Worm (Caenorhabditis elegans) whole organism, young adult: Measurements from ENCODE around the gene F19B10.13.

Source experiments
- C06A6.2 ChIP-seq: fragments of 200-800 bp; sonication (Bioruptor generic); conservative IDR thresholded peaks from 2 replicates; pipeline ENCODE4 v1.3.6; 2022; ENCODE audit warnings: missing genetic modification characterization, missing compliant biosample characterization
- D2030.7 ChIP-seq: fragments of 200-800 bp; sonication (Bioruptor generic); IDR thresholded peaks from 2 replicates; pipeline ENCODE4 v1.3.6; 2022; ENCODE audit warnings: missing genetic modification reagents, missing genetic modification characterization, missing compliant biosample characterization
- F39B2.1 ChIP-seq: fragments of 200-800 bp; sonication (Bioruptor generic); IDR thresholded peaks from 2 replicates; pipeline ENCODE4 v1.3.6; 2022; ENCODE audit warnings: missing genetic modification reagents, missing genetic modification characterization, missing compliant biosample characterization
- F57A8.1 ChIP-seq: fragments of 200-800 bp; sonication (Bioruptor generic); optimal IDR thresholded peaks from 2 replicates; lab custom pipeline; 2018; ENCODE audit warnings: mild to moderate bottlenecking, missing genetic modification characterization, moderate library complexity, missing compliant biosample characterization
- akir-1 ChIP-seq: fragments of 200-800 bp; sonication (Bioruptor generic); optimal IDR thresholded peaks from 2 replicates; lab custom pipeline; 2018; ENCODE audit warnings: mild to moderate bottlenecking, missing genetic modification characterization, moderate library complexity, missing compliant biosample characterization
- attf-5 ChIP-seq: fragments of 200-800 bp; sonication (Bioruptor generic); optimal IDR thresholded peaks from 2 replicates; lab custom pipeline; 2018; ENCODE audit warnings: mild to moderate bottlenecking, missing genetic modification characterization, missing compliant biosample characterization
- cebp-1 ChIP-seq, 2 experiments: fragments of 200-800 bp in 1 of 2; sonication (Bioruptor generic) in 1 of 2; sonication (generic microtip) in 1 of 2; IDR thresholded peaks in 1 of 2; optimal IDR thresholded peaks in 1 of 2; 2 replicates each; pipeline versions ENCODE4 v1.3.6 to Lab custom; 2017 to 2022; ENCODE audit warnings: missing compliant biosample characterization in 2 of 2, missing genetic modification characterization in 2 of 2, mild to moderate bottlenecking in 1 of 2, missing genetic modification reagents in 1 of 2, moderate library complexity in 1 of 2
- ceh-40 ChIP-seq: fragments of 200-800 bp; sonication (Bioruptor generic); IDR thresholded peaks from 2 replicates; pipeline ENCODE4 v1.3.6; 2022; ENCODE audit warnings: missing genetic modification characterization, missing compliant biosample characterization
- die-1 ChIP-seq: sonication (generic microtip); optimal IDR thresholded peaks from 2 replicates; lab custom pipeline; 2016; ENCODE audit warnings: missing genotype, mild to moderate bottlenecking, missing genetic modification characterization, missing compliant biosample characterization
- dox-1 ChIP-seq: fragments of 200-800 bp; sonication (Bioruptor generic); IDR thresholded peaks from 2 replicates; pipeline ENCODE4 v1.3.6; 2022; ENCODE audit warnings: missing genetic modification reagents, missing genetic modification characterization, missing compliant biosample characterization
- egl-18 ChIP-seq: fragments of 200-800 bp; sonication (Bioruptor generic); IDR thresholded peaks from 2 replicates; pipeline ENCODE4 v1.3.6; 2022; ENCODE audit warnings: missing genetic modification reagents, missing genetic modification characterization, missing compliant biosample characterization
- ets-4 ChIP-seq: fragments of 200-800 bp; sonication (Bioruptor generic); optimal IDR thresholded peaks from 2 replicates; lab custom pipeline; 2018; ENCODE audit warnings: mild to moderate bottlenecking, missing genetic modification characterization, missing compliant biosample characterization
- hlh-12 ChIP-seq: sonication (generic microtip); optimal IDR thresholded peaks from 2 replicates; lab custom pipeline; 2016; ENCODE audit warnings: missing genetic modification characterization, missing compliant biosample characterization
- hmg-1.2 ChIP-seq: fragments of 200-800 bp; sonication (Bioruptor generic); IDR thresholded peaks from 2 replicates; pipeline ENCODE4 v1.3.6; 2022; ENCODE audit warnings: missing genetic modification reagents, missing genetic modification characterization, missing compliant biosample characterization
- lin-54 ChIP-seq: fragments of 200-800 bp; sonication (Bioruptor generic); optimal IDR thresholded peaks from 2 replicates; lab custom pipeline; 2018; ENCODE audit warnings: mild to moderate bottlenecking, missing genetic modification characterization, missing compliant biosample characterization
- lsl-1 ChIP-seq: fragments of 200-800 bp; sonication (Bioruptor generic); optimal IDR thresholded peaks from 2 replicates; lab custom pipeline; 2018; ENCODE audit warnings: mild to moderate bottlenecking, missing genetic modification characterization, moderate library complexity, missing compliant biosample characterization
- madf-10 ChIP-seq: sonication (generic microtip); optimal IDR thresholded peaks from 2 replicates; lab custom pipeline; 2016; ENCODE audit warnings: mild to moderate bottlenecking, missing genetic modification characterization, missing compliant biosample characterization
- madf-6 ChIP-seq: fragments of 200-800 bp; sonication (Bioruptor generic); IDR thresholded peaks from 2 replicates; pipeline ENCODE4 v1.3.6; 2022; ENCODE audit warnings: missing genetic modification reagents, missing genetic modification characterization, missing compliant biosample characterization
- mcd-1 ChIP-seq: fragments of 200-800 bp; sonication (Bioruptor generic); IDR thresholded peaks from 2 replicates; pipeline ENCODE4 v1.3.6; 2022; ENCODE audit warnings: missing genetic modification reagents, missing genetic modification characterization, missing compliant biosample characterization
- nfya-2 ChIP-seq: fragments of 200-800 bp; sonication (Bioruptor generic); IDR thresholded peaks from 2 replicates; pipeline ENCODE4 v1.3.6; 2022; ENCODE audit warnings: missing genetic modification reagents, missing genetic modification characterization, missing compliant biosample characterization
- nhr-179 ChIP-seq: sonication (generic microtip); optimal IDR thresholded peaks from 2 replicates; lab custom pipeline; 2016; ENCODE audit warnings: mild to moderate bottlenecking, missing genetic modification characterization, missing compliant biosample characterization
- nhr-80 ChIP-seq: sonication (generic microtip); optimal IDR thresholded peaks from 2 replicates; lab custom pipeline; 2016; ENCODE audit warnings: missing genetic modification characterization, missing compliant biosample characterization
- sdz-38 ChIP-seq: sonication (generic microtip); optimal IDR thresholded peaks from 2 replicates; lab custom pipeline; 2016; ENCODE audit warnings: missing genotype, missing genetic modification characterization, missing compliant biosample characterization
- sea-2 ChIP-seq: fragments of 200-800 bp; sonication (Bioruptor generic); IDR thresholded peaks from 2 replicates; pipeline ENCODE4 v1.3.6; 2022; ENCODE audit warnings: missing genetic modification characterization, missing compliant biosample characterization
- snpc-1.1 ChIP-seq: sonication (generic microtip); optimal IDR thresholded peaks from 2 replicates; lab custom pipeline; 2017; ENCODE audit warnings: missing genetic modification characterization, mild to moderate bottlenecking, missing compliant biosample characterization, antibody characterized with exemption, moderate library complexity, missing genotype, missing genetic modification reagents; ENCODE audit not compliant: insufficient read depth
- snpc-1.3 ChIP-seq: sonication (generic microtip); optimal IDR thresholded peaks from 2 replicates; lab custom pipeline; 2017; ENCODE audit warnings: missing genetic modification characterization, mild to moderate bottlenecking, missing compliant biosample characterization, antibody characterized with exemption, moderate library complexity, missing genotype, missing genetic modification reagents; ENCODE audit not compliant: insufficient read depth
- snpc-4 ChIP-seq, 5 experiments: fragments of 150-350 bp in 1 of 5; sonication (generic microtip) in 4 of 5; optimal IDR thresholded peaks; 2 replicates each; lab custom pipeline; 2014 to 2018; ENCODE audit warnings: missing genetic modification characterization in 5 of 5, missing biosample characterization in 3 of 5, antibody characterized with exemption in 2 of 5, mild to moderate bottlenecking in 2 of 5, missing compliant biosample characterization in 2 of 5, missing genotype in 2 of 5, moderate library complexity in 2 of 5, missing genetic modification reagents in 1 of 5
- tbp1 ChIP-seq: fragments of 200-800 bp; sonication (Bioruptor generic); optimal IDR thresholded peaks from 2 replicates; lab custom pipeline; 2018; ENCODE audit warnings: mild to moderate bottlenecking, missing genetic modification characterization, missing compliant biosample characterization
- zfh-2 ChIP-seq: fragments of 200-800 bp; sonication (Bioruptor generic); conservative IDR thresholded peaks from 2 replicates; pipeline ENCODE4 v1.3.6; 2022; ENCODE audit warnings: missing genetic modification reagents, missing genetic modification characterization, missing compliant biosample characterization
- ztf-18 ChIP-seq: sonication (generic microtip); optimal IDR thresholded peaks from 2 replicates; lab custom pipeline; 2016; ENCODE audit warnings: missing genotype, mild to moderate bottlenecking, missing genetic modification characterization, missing compliant biosample characterization
- ztf-25 ChIP-seq: fragments of 200-800 bp; sonication (Bioruptor generic); IDR thresholded peaks from 2 replicates; pipeline ENCODE4 v1.3.6; 2022; ENCODE audit warnings: missing genetic modification reagents, missing genetic modification characterization, missing compliant biosample characterization
- ztf-26 ChIP-seq: sonication (generic microtip); optimal IDR thresholded peaks from 2 replicates; lab custom pipeline; 2017; ENCODE audit warnings: missing genetic modification characterization, missing compliant biosample characterization
- ztf-3 ChIP-seq: fragments of 200-800 bp; sonication (Bioruptor generic); optimal IDR thresholded peaks from 2 replicates; lab custom pipeline; 2018; ENCODE audit warnings: mild to moderate bottlenecking, missing genetic modification characterization, missing compliant biosample characterization

F19B10.13 gene

ce11 chrII:3630810-3631209 lies 31.3 kb upstream of the F19B10.13 start, which contains the start of gene M151.2:
M151.2 (plus strand) TSS chrII:3631110.
- TF ChIP-seq mcd-1 (GFP tag; lab: Robert Waterston, UW): no peak
- TF ChIP-seq sdz-38 (tag; lab: Kevin White, UChicago): no peak
- no peak for TF ChIP-seq ztf-25 (GFP tag; lab: Robert Waterston, UW)
- no peak for TF ChIP-seq nfya-2 (GFP tag; lab: Robert Waterston, UW)
- TF ChIP-seq ztf-3 (GFP tag; lab: Kevin White, UChicago): no peak
- no peak for TF ChIP-seq ztf-26 (tag; lab: Kevin White, UChicago)
- TF ChIP-seq egl-18: no peak
- no peak for TF ChIP-seq F57A8.1
- TF ChIP-seq ztf-18 (tag; lab: Kevin White, UChicago): no peak
- no peak for TF ChIP-seq snpc-1.1 (tag; lab: Kevin White, UChicago)
- no peak for TF ChIP-seq nhr-179 (tag; lab: Kevin White, UChicago)
- TF ChIP-seq, all 124 proteins: peak for 0

ce11 chrII:3634765-3635164 lies 27.3 kb upstream of the F19B10.13 start:
- TF ChIP-seq snpc-1.1 (tag; lab: Kevin White, UChicago) (peak; percentile 50), snpc-4 (GFP tag; optimal IDR thresholded peaks at IDR 0.05; lab: Kevin White, UChicago) (peak; percentile 33), snpc-4 (tag; optimal IDR thresholded peaks at IDR 0.05; lab: Kevin White, UChicago) (peak in 3 of 4 experiments; percentile 59 to 89 (median 79)), hmg-1.2 (GFP tag; lab: Robert Waterston, UW) (peak; percentile 36; the same call in 1 of the 2 replicates), F39B2.1 (GFP tag; lab: Robert Waterston, UW) (no peak)

- TF ChIP-seq ceh-40: no peak
- TF ChIP-seq C06A6.2 (GFP tag; lab: Robert Waterston, UW): no peak
- TF ChIP-seq mcd-1 (GFP tag; lab: Robert Waterston, UW): no peak
- no peak for TF ChIP-seq akir-1
- TF ChIP-seq hlh-12 (tag; lab: Kevin White, UChicago): no peak
- no peak for TF ChIP-seq dox-1
- TF ChIP-seq, all 124 proteins: peak for 0
Observed at ce11 chrII:3639238-3639637, 22.8 kb upstream of the F19B10.13 start, which contains the start of gene fbxb-31. fbxb-31 (minus strand) TSS chrII:3639338.

ce11 chrII:3640197-3640596 lies 21.9 kb upstream of the F19B10.13 start, which contains the start of gene M151.10:
M151.10 (minus strand) TSS chrII:3640297.
- TF ChIP-seq sea-2 (GFP tag; lab: Robert Waterston, UW) (no peak), nhr-80 (no peak), madf-10 (tag; lab: Kevin White, UChicago) (no peak), lin-54 (no peak)

ce11 chrII:3641197-3641596 lies 20.9 kb upstream of the F19B10.13 start, which contains the start of gene M151.1:
M151.1 (plus strand) TSS chrII:3641497.
- TF ChIP-seq nhr-80: no peak
- no peak for TF ChIP-seq madf-6
- TF ChIP-seq attf-5 (GFP tag; lab: Kevin White, UChicago): no peak
- no peak for TF ChIP-seq snpc-1.3 (tag; lab: Kevin White, UChicago)
- TF ChIP-seq zfh-2 (GFP tag; lab: Robert Waterston, UW): no peak
- no peak for TF ChIP-seq lin-54
- no peak for TF ChIP-seq tbp1 (GFP tag; lab: Kevin White, UChicago)
- TF ChIP-seq lsl-1: no peak
- no peak for TF ChIP-seq ets-4
- no peak for TF ChIP-seq nfya-2 (GFP tag; lab: Robert Waterston, UW)
- TF ChIP-seq die-1 (tag; lab: Kevin White, UChicago): no peak
- no peak for TF ChIP-seq cebp-1 (GFP tag; IDR thresholded peaks at IDR 0.05; lab: Robert Waterston, UW)
- TF ChIP-seq cebp-1 (tag; optimal IDR thresholded peaks at IDR 0.05; lab: Kevin White, UChicago): no peak
- TF ChIP-seq D2030.7 (GFP tag; lab: Robert Waterston, UW): no peak
